Worm (Caenorhabditis elegans): ENCODE data around the gene T14G10.8.

T14G10.8 gene

ce11 chrIV:10144487-10144886 is 2.3 kb downstream of the T14G10.8 start:
- TF ChIP-seq mbf-1 (tag; optimal IDR thresholded peaks at IDR 0.05) (no peak), dmd-4 (tag; optimal IDR thresholded peaks at IDR 0.05) (no peak), skn-1 (tag; optimal IDR thresholded peaks at IDR 0.05) (peak; percentile 78)

DNA sequence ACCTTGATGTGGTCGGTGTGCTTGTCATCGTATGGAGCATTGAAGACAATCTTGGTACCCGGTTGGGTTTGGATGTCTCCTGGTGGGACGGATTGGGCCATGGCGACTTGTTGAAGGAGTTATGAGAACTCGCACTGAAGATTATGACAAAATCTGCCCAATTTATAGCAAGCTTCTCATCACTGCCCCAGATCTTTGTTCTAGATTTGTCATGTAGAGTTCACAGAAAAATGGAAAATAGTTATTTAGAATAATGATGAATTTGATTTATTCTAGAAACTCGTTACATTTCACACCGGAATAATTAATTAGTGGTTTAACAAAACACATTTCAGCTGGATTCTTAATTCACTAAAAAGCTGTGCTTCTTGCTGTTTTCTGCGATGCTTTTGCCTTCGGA is 3.1 kb downstream of the T14G10.8 start, which contains the start of gene msp-38:
TSS of gene msp-38 (minus strand) at position 101 of the 400 bp plus-strand sequence.
- TF ChIP-seq snpc-4 (tag; optimal IDR thresholded peaks at IDR 0.05) (no peak), unc-55 (GFP tag; optimal IDR thresholded peaks at IDR 0.05) (no peak), ceh-16 (tag; optimal IDR thresholded peaks at IDR 0.05) (no peak), lsy-2 (tag; optimal IDR thresholded peaks at IDR 0.05) (no peak), zag-1 (tag; optimal IDR thresholded peaks at IDR 0.05) (no peak), lin-11 (tag; optimal IDR thresholded peaks at IDR 0.05) (no peak), nhr-77 (tag; optimal IDR thresholded peaks at IDR 0.05) (no peak), skn-1 (tag; optimal IDR thresholded peaks at IDR 0.05) (no peak), mdl-1 (tag; optimal IDR thresholded peaks at IDR 0.05) (no peak), ama-1 (optimal IDR thresholded peaks at IDR 0.05) (no peak)

- no peak for TF ChIP-seq ztf-11 (tag; optimal IDR thresholded peaks at IDR 0.05)
- no peak for TF ChIP-seq nhr-6 (tag; optimal IDR thresholded peaks at IDR 0.05)
- no peak for TF ChIP-seq unc-62 (GFP tag; optimal IDR thresholded peaks at IDR 0.05)
- no peak for TF ChIP-seq lin-13 (GFP tag; optimal IDR thresholded peaks at IDR 0.05)
- no peak for TF ChIP-seq ceh-16 (tag; optimal IDR thresholded peaks at IDR 0.05)
- peak; percentile 93 for TF ChIP-seq skn-1 (tag; optimal IDR thresholded peaks at IDR 0.05)
Observed at ce11 chrIV:10141930-10142505, 4.8 kb downstream of the T14G10.8 start, which contains the start of the genes gst-2, gst-4 and dhs-12. gst-2 (minus strand) TSS chrIV:10142061. gst-4 (plus strand) TSS chrIV:10142225. dhs-12 (plus strand) TSS chrIV:10142455.

ce11 chrIV:10140143-10140542 is 6.6 kb downstream of the T14G10.8 start, which contains the start of gene gst-3:
gst-3 (minus strand) TSS chrIV:10140243.
- TF ChIP-seq snpc-4 (tag; optimal IDR thresholded peaks at IDR 0.05) (no peak), lsy-2 (tag; optimal IDR thresholded peaks at IDR 0.05) (no peak), lin-11 (tag; optimal IDR thresholded peaks at IDR 0.05) (no peak), sma-9 (GFP tag; optimal IDR thresholded peaks at IDR 0.05) (no peak), sma-9 (tag; optimal IDR thresholded peaks at IDR 0.05) (no peak), crh-2 (tag; optimal IDR thresholded peaks at IDR 0.05) (no peak), skn-1 (tag; optimal IDR thresholded peaks at IDR 0.05) (no peak), blmp-1 (tag; optimal IDR thresholded peaks at IDR 0.05; ENCODE audit: insufficient read depth) (no peak), nhr-237 (tag; optimal IDR thresholded peaks at IDR 0.05) (no peak), R02D3.7 (tag; optimal IDR thresholded peaks at IDR 0.05) (no peak), egl-27 (tag; optimal IDR thresholded peaks at IDR 0.05) (no peak), nhr-6 (tag; optimal IDR thresholded peaks at IDR 0.05) (no peak)

ce11 chrIV:10137804-10138203 is 9.0 kb downstream of the T14G10.8 start, which contains the start of gene K08F4.12:
K08F4.12 (plus strand) TSS chrIV:10138104.
- TF ChIP-seq zag-1 (tag; optimal IDR thresholded peaks at IDR 0.05) = no peak
- TF ChIP-seq egl-27 (tag; optimal IDR thresholded peaks at IDR 0.05) = no peak
- TF ChIP-seq ceh-82 (tag; optimal IDR thresholded peaks at IDR 0.05) = no peak
- no peak for TF ChIP-seq crh-2 (tag; optimal IDR thresholded peaks at IDR 0.05)
- no peak for TF ChIP-seq peb-1 (tag; optimal IDR thresholded peaks at IDR 0.05)
- TF ChIP-seq nhr-237 (tag; optimal IDR thresholded peaks at IDR 0.05) = no peak
- no peak for TF ChIP-seq ztf-11 (tag; optimal IDR thresholded peaks at IDR 0.05)

DNA sequence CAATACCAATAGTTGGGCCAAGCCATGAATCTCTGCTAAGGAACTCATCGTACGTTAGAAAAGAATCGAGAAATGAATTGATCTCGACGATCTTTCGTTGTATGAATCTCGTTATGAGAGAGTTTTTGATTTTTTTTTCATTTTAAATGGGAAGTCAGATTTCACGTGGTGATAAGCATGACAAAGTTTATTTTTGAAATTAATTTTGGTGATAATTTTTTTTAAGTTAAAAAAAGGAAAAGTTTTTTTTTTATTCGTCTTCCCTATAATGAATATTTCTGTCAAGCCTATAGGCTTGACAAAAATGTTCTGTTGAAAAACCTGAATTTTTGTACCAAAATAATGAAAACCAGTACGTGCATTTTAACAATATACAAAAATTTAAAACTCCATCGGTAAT is 11.0 kb downstream of the T14G10.8 start, which contains the start of gene K08F4.5:
TSS of gene K08F4.5 (minus strand) at position 101 of the 400 bp plus-strand sequence.
- TF ChIP-seq fos-1 (tag; optimal IDR thresholded peaks at IDR 0.05) (no peak), ztf-11 (tag; optimal IDR thresholded peaks at IDR 0.05) (no peak), zag-1 (tag; optimal IDR thresholded peaks at IDR 0.05) (no peak), nhr-25 (tag; optimal IDR thresholded peaks at IDR 0.05) (no peak), lsy-2 (tag; optimal IDR thresholded peaks at IDR 0.05) (no peak), ztf-4 (tag; optimal IDR thresholded peaks at IDR 0.05) (no peak), peb-1 (tag; optimal IDR thresholded peaks at IDR 0.05) (no peak), nhr-23 (tag; optimal IDR thresholded peaks at IDR 0.05) (no peak), nhr-6 (tag; optimal IDR thresholded peaks at IDR 0.05) (no peak)

- no peak for TF ChIP-seq lsy-2 (tag; optimal IDR thresholded peaks at IDR 0.05)
- TF ChIP-seq ZK546.5 (tag; optimal IDR thresholded peaks at IDR 0.05) = no peak
- no peak for TF ChIP-seq sma-9 (GFP tag; optimal IDR thresholded peaks at IDR 0.05)
- TF ChIP-seq sma-9 (tag; optimal IDR thresholded peaks at IDR 0.05) = no peak
- TF ChIP-seq zag-1 (tag; optimal IDR thresholded peaks at IDR 0.05) = no peak
- TF ChIP-seq peb-1 (tag; optimal IDR thresholded peaks at IDR 0.05) = no peak
- TF ChIP-seq nhr-12 (tag; optimal IDR thresholded peaks at IDR 0.05) = no peak
- TF ChIP-seq mab-5 (tag; optimal IDR thresholded peaks at IDR 0.05) = no peak
- TF ChIP-seq unc-55 (GFP tag; optimal IDR thresholded peaks at IDR 0.05) = no peak
- TF ChIP-seq lin-11 (tag; optimal IDR thresholded peaks at IDR 0.05) = no peak
- TF ChIP-seq snpc-4 (tag; optimal IDR thresholded peaks at IDR 0.05) = no peak
- no peak for TF ChIP-seq nhr-6 (tag; optimal IDR thresholded peaks at IDR 0.05)
- no peak for TF ChIP-seq egl-27 (tag; optimal IDR thresholded peaks at IDR 0.05)
- TF ChIP-seq C34F6.9 (tag; optimal IDR thresholded peaks at IDR 0.05) = no peak
- no peak for TF ChIP-seq ztf-4 (tag; optimal IDR thresholded peaks at IDR 0.05)
- TF ChIP-seq crh-2 (tag; optimal IDR thresholded peaks at IDR 0.05) = no peak
- no peak for TF ChIP-seq fos-1 (tag; optimal IDR thresholded peaks at IDR 0.05)
- no peak for TF ChIP-seq lin-39 (tag; optimal IDR thresholded peaks at IDR 0.05)
- no peak for TF ChIP-seq elt-1 (tag; optimal IDR thresholded peaks at IDR 0.05)
- TF ChIP-seq aly-2 (tag; optimal IDR thresholded peaks at IDR 0.05) = no peak
Observed at ce11 chrIV:10129957-10130356, 16.8 kb downstream of the T14G10.8 start, which contains the start of gene glt-3. glt-3 (plus strand) TSS chrIV:10130257.

Data from whole organism, L2 larva.